Fruit fly (Drosophila melanogaster): ENCODE results near the gene ohgt.

DNA sequence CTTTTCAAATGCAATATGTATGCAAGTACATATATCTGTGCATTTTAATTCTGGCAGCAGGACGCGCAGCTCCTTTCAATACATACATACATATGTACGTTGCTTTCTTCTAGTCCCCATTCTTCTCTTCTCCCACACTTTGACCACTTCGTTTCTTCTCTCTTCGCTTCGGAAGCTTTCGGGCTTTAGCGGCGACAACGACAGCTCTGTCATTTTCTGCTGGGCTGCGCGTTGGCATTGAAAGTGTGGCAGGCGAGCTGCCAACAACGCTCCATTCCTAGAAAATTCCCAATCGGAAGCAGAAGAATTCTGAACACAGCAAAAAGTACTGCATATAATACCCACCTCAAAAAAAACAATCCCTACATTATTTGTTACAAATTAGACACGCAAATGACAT, 34.1 kb downstream of the ohgt start:
- TF ChIP-seq Abd-B (GFP tag; optimal IDR thresholded peaks at IDR 0.05) (no peak), sage (GFP tag; optimal IDR thresholded peaks at IDR 0.05) (no peak), sv (GFP tag; optimal IDR thresholded peaks at IDR 0.05) (no peak), usp (GFP tag; optimal IDR thresholded peaks at IDR 0.05) (no peak), br (GFP tag; optimal IDR thresholded peaks at IDR 0.05) (no peak), pan (optimal IDR thresholded peaks at IDR 0.05) (no peak), GATAd (GFP tag; optimal IDR thresholded peaks at IDR 0.05) (no peak), N (GFP tag; optimal IDR thresholded peaks at IDR 0.05) (no peak), psq (GFP tag; optimal IDR thresholded peaks at IDR 0.05) (no peak), OdsH (GFP tag; optimal IDR thresholded peaks at IDR 0.05) (no peak), Hnf4 (GFP tag; optimal IDR thresholded peaks at IDR 0.05) (no peak), dsf (GFP tag; optimal IDR thresholded peaks at IDR 0.05; ENCODE audit: borderline replicate concordance) (no peak)

Data from whole organism, wandering third instar larva.